Worm (Caenorhabditis elegans): ENCODE data around the gene lsm-1.

The lsm-1 gene

ce11 chrII:11103052-11103451 is 23.7 kb upstream of the lsm-1 start (continued):
- TF ChIP-seq ama-1 (optimal IDR thresholded peaks at IDR 0.05) (no peak), gmeb-1 (tag; optimal IDR thresholded peaks at IDR 0.05) (peak; percentile 59), nhr-12 (tag; optimal IDR thresholded peaks at IDR 0.05) (no peak), zag-1 (tag; optimal IDR thresholded peaks at IDR 0.05) (no peak)

- TF ChIP-seq blmp-1 (tag; optimal IDR thresholded peaks at IDR 0.05; ENCODE audit: insufficient read depth) (no peak), lin-13 (GFP tag; optimal IDR thresholded peaks at IDR 0.05) (no peak), fos-1 (tag; optimal IDR thresholded peaks at IDR 0.05) (no peak), peb-1 (tag; optimal IDR thresholded peaks at IDR 0.05) (no peak), nhr-129 (tag; optimal IDR thresholded peaks at IDR 0.05) (no peak), mdl-1 (tag; optimal IDR thresholded peaks at IDR 0.05) (no peak), dmd-4 (tag; optimal IDR thresholded peaks at IDR 0.05) (no peak), unc-39 (tag; optimal IDR thresholded peaks at IDR 0.05) (no peak), sem-4 (tag; optimal IDR thresholded peaks at IDR 0.05) (no peak), ZK546.5 (tag; optimal IDR thresholded peaks at IDR 0.05) (no peak), lin-11 (tag; optimal IDR thresholded peaks at IDR 0.05) (no peak)
Observed at ce11 chrII:11103657-11104056, 23.1 kb upstream of the lsm-1 start, which contains the start of gene C09H10.5. TSS of gene C09H10.5 (minus strand) at chrII:11103757.

- TF ChIP-seq unc-39 (tag; optimal IDR thresholded peaks at IDR 0.05) (no peak), alr-1 (tag; optimal IDR thresholded peaks at IDR 0.05) (no peak), mdl-1 (tag; optimal IDR thresholded peaks at IDR 0.05) (no peak), nhr-23 (tag; optimal IDR thresholded peaks at IDR 0.05) (no peak), zag-1 (tag; optimal IDR thresholded peaks at IDR 0.05) (no peak), ceh-16 (tag; optimal IDR thresholded peaks at IDR 0.05) (no peak), nhr-25 (tag; optimal IDR thresholded peaks at IDR 0.05) (no peak), sem-4 (tag; optimal IDR thresholded peaks at IDR 0.05) (no peak), F13H6.1 (tag; optimal IDR thresholded peaks at IDR 0.05) (no peak), nhr-77 (tag; optimal IDR thresholded peaks at IDR 0.05) (no peak), C34F6.9 (tag; optimal IDR thresholded peaks at IDR 0.05) (no peak), nhr-21 (tag; optimal IDR thresholded peaks at IDR 0.05) (no peak)
Observed at ce11 chrII:11104162-11104561, 22.6 kb upstream of the lsm-1 start, which contains the start of gene C09H10.9. TSS of gene C09H10.9 (plus strand) at chrII:11104462.

ce11 chrII:11105981-11106711 is 20.6 kb upstream of the lsm-1 start, which contains the start of gene nasp-1:
TSS of gene nasp-1 (plus strand) at chrII:11106612.
- TF ChIP-seq egl-27 (tag; optimal IDR thresholded peaks at IDR 0.05) (no peak), lsy-2 (tag; optimal IDR thresholded peaks at IDR 0.05) (peak in 1 of 2 experiments; percentile 73), ceh-82 (tag; optimal IDR thresholded peaks at IDR 0.05) (no peak), sem-4 (tag; optimal IDR thresholded peaks at IDR 0.05) (no peak)

- TF ChIP-seq nhr-10 (tag; optimal IDR thresholded peaks at IDR 0.05) = no peak
Observed at ce11 chrII:11107828-11108227, 18.9 kb upstream of the lsm-1 start, which contains the start of gene apc-17. TSS of gene apc-17 (plus strand) at chrII:11108128.

ce11 chrII:11110419-11110818 is 16.3 kb upstream of the lsm-1 start:
- TF ChIP-seq ztf-1 (GFP tag; conservative IDR thresholded peaks at IDR 0.05) (no peak), sma-3 (GFP tag; optimal IDR thresholded peaks at IDR 0.05) (no peak), sem-4 (tag; optimal IDR thresholded peaks at IDR 0.05) (no peak), C34F6.9 (tag; optimal IDR thresholded peaks at IDR 0.05) (no peak), nhr-237 (tag; optimal IDR thresholded peaks at IDR 0.05) (no peak), unc-55 (GFP tag; optimal IDR thresholded peaks at IDR 0.05) (no peak), F13H6.1 (tag; optimal IDR thresholded peaks at IDR 0.05) (no peak), nhr-77 (tag; optimal IDR thresholded peaks at IDR 0.05) (no peak), ama-1 (optimal IDR thresholded peaks at IDR 0.05) (no peak), alr-1 (tag; optimal IDR thresholded peaks at IDR 0.05) (no peak), unc-39 (tag; optimal IDR thresholded peaks at IDR 0.05) (no peak), nhr-10 (tag; optimal IDR thresholded peaks at IDR 0.05) (no peak), gmeb-1 (tag; optimal IDR thresholded peaks at IDR 0.05) (no peak)
